Fruit fly (Drosophila melanogaster): ENCODE measurements around the gene Ugt302E1.

Ugt302E1 gene

dm6 chr3R:11156858-11157257, 2.4 kb downstream of the Ugt302E1 start, which contains the start of gene Ugt302C1 (continued):
- TF ChIP-seq sug (tag; optimal IDR thresholded peaks at IDR 0.05), result peak; percentile 21
- no peak for TF ChIP-seq CG1602 (GFP tag; optimal IDR thresholded peaks at IDR 0.05)
- TF ChIP-seq pan (optimal IDR thresholded peaks at IDR 0.05), result no peak
- TF ChIP-seq pan (GFP tag; optimal IDR thresholded peaks at IDR 0.05 in 1 of 2, IDR thresholded peaks at IDR 0.05 in 1 of 2), result no peak
- TF ChIP-seq CG14441 (GFP tag; IDR thresholded peaks at IDR 0.05), result no peak
- no peak for TF ChIP-seq aop (GFP tag; IDR thresholded peaks at IDR 0.05)
- no peak for TF ChIP-seq CG6683 (GFP tag; optimal IDR thresholded peaks at IDR 0.05)
- no peak for TF ChIP-seq gfzf (GFP tag; optimal IDR thresholded peaks at IDR 0.05)
- TF ChIP-seq bsh (GFP tag; optimal IDR thresholded peaks at IDR 0.05), result no peak
- TF ChIP-seq sob (GFP tag; IDR thresholded peaks at IDR 0.05), result peak; percentile 48; the same call in 1 of the 2 replicates
- TF ChIP-seq Ravus (GFP tag; IDR thresholded peaks at IDR 0.05), result no peak
- TF ChIP-seq CG42726 (GFP tag; IDR thresholded peaks at IDR 0.05; ENCODE audit: partially characterized antibody), result 0 out of 2 replicates have a peak, but pooled peaks have one; percentile 11
- peak; percentile 34; the same call in 1 of the 2 replicates for TF ChIP-seq Awh (GFP tag; IDR thresholded peaks at IDR 0.05)
- no peak for TF ChIP-seq CG14860 (GFP tag; IDR thresholded peaks at IDR 0.05; ENCODE audit: partially characterized antibody)
- no peak for TF ChIP-seq CG13894 (tag; optimal IDR thresholded peaks at IDR 0.05)
- TF ChIP-seq CG8478 (optimal IDR thresholded peaks at IDR 0.05), result no peak
- TF ChIP-seq CG3847 (GFP tag; IDR thresholded peaks at IDR 0.05), result no peak
- TF ChIP-seq gce (GFP tag; IDR thresholded peaks at IDR 0.05), result no peak
- no peak for TF ChIP-seq CG4707 (GFP tag; optimal IDR thresholded peaks at IDR 0.05)
- no peak for TF ChIP-seq CG5245 (GFP tag; optimal IDR thresholded peaks at IDR 0.05)
- TF ChIP-seq odd (GFP tag; optimal IDR thresholded peaks at IDR 0.05), result no peak
- TF ChIP-seq CG8359 (GFP tag; optimal IDR thresholded peaks at IDR 0.05; ENCODE audit: borderline replicate concordance), result no peak
- TF ChIP-seq Adf1 (GFP tag; IDR thresholded peaks at IDR 0.05), result peak; percentile 32; the same call in 1 of the 2 replicates
- TF ChIP-seq CG7928 (GFP tag; optimal IDR thresholded peaks at IDR 0.05), result no peak
- no peak for TF ChIP-seq CG1603 (tag; optimal IDR thresholded peaks at IDR 0.05)
- TF ChIP-seq CG18619 (GFP tag; optimal IDR thresholded peaks at IDR 0.05), result no peak
- TF ChIP-seq pzg (GFP tag; optimal IDR thresholded peaks at IDR 0.05), result no peak
- no peak for TF ChIP-seq Doc3 (GFP tag; IDR thresholded peaks at IDR 0.05; ENCODE audit: partially characterized antibody)
- TF ChIP-seq Dad (GFP tag; optimal IDR thresholded peaks at IDR 0.05), result no peak
- TF ChIP-seq kni (GFP tag; optimal IDR thresholded peaks at IDR 0.05), result peak; percentile 71
- no peak for TF ChIP-seq CG3995 (GFP tag; optimal IDR thresholded peaks at IDR 0.05)
- TF ChIP-seq D19B (GFP tag; optimal IDR thresholded peaks at IDR 0.05), result no peak
- TF ChIP-seq Rfx (GFP tag; IDR thresholded peaks at IDR 0.05), result peak; percentile 61; the same call in 1 of the 2 replicates
- no peak for TF ChIP-seq jigr1 (GFP tag; IDR thresholded peaks at IDR 0.05)
- no peak for TF ChIP-seq CG5953 (GFP tag; IDR thresholded peaks at IDR 0.05)
- peak; percentile 9 for TF ChIP-seq Meics (GFP tag; optimal IDR thresholded peaks at IDR 0.05)
- TF ChIP-seq dan (GFP tag; IDR thresholded peaks at IDR 0.05), result no peak
- TF ChIP-seq maf-S (GFP tag; optimal IDR thresholded peaks at IDR 0.05), result no peak
- TF ChIP-seq Dref (GFP tag; IDR thresholded peaks at IDR 0.05), result no peak
- no peak for TF ChIP-seq vfl (GFP tag; optimal IDR thresholded peaks at IDR 0.05)
- TF ChIP-seq Hey (tag; optimal IDR thresholded peaks at IDR 0.05), result no peak
- TF ChIP-seq Sox102F (GFP tag; optimal IDR thresholded peaks at IDR 0.05), result no peak
- TF ChIP-seq D (optimal IDR thresholded peaks at IDR 0.05), result no peak
- TF ChIP-seq D (GFP tag; optimal IDR thresholded peaks at IDR 0.05), result no peak
- TF ChIP-seq CG2712 (tag; optimal IDR thresholded peaks at IDR 0.05), result no peak
- TF ChIP-seq CG2678 (tag; optimal IDR thresholded peaks at IDR 0.05), result no peak
- no peak for TF ChIP-seq CG17359 (tag; optimal IDR thresholded peaks at IDR 0.05)
- TF ChIP-seq twi (tag; optimal IDR thresholded peaks at IDR 0.05), result no peak
- TF ChIP-seq Fer3 (tag; optimal IDR thresholded peaks at IDR 0.05), result no peak
- no peak for TF ChIP-seq Optix (GFP tag; IDR thresholded peaks at IDR 0.05)
- no peak; the same call in 2 of the 3 replicates for TF ChIP-seq Dbx (GFP tag; IDR thresholded peaks at IDR 0.05)
- TF ChIP-seq sens (GFP tag), result peak; percentile 49
